Worm (Caenorhabditis elegans) whole organism, L2 larva: ENCODE results near the gene srbc-71.

Experiments used
- F13H6.1 ChIP-seq: sonication (generic microtip); optimal IDR thresholded peaks from 2 replicates; lab custom pipeline; 2016; ENCODE audit warnings: missing genetic modification characterization, missing compliant biosample characterization
- Y55F3AM.14 ChIP-seq: fragments of 200-800 bp; sonication (Bioruptor generic); optimal IDR thresholded peaks from 2 replicates; lab custom pipeline; 2018; ENCODE audit warnings: mild to moderate bottlenecking, missing genetic modification characterization, missing compliant biosample characterization
- aly-2 ChIP-seq: fragments of 150-350 bp; optimal IDR thresholded peaks from 2 replicates; lab custom pipeline; 2014; ENCODE audit warnings: missing biosample characterization, missing genetic modification characterization
- blmp-1 ChIP-seq: sonication (generic microtip); optimal IDR thresholded peaks from 2 replicates; lab custom pipeline; 2017; ENCODE audit warnings: missing genetic modification characterization, mild to moderate bottlenecking, missing compliant biosample characterization, antibody characterized with exemption, moderate library complexity; ENCODE audit not compliant: insufficient read depth
- ceh-82 ChIP-seq: fragments of 150-350 bp; optimal IDR thresholded peaks from 2 replicates; lab custom pipeline; 2014; ENCODE audit warnings: missing biosample characterization, missing genetic modification characterization
- fos-1 ChIP-seq: fragments of 150-350 bp; optimal IDR thresholded peaks from 2 replicates; lab custom pipeline; 2014; ENCODE audit warnings: missing biosample characterization, missing genetic modification characterization
- nhr-129 ChIP-seq: fragments of 150-350 bp; optimal IDR thresholded peaks from 2 replicates; lab custom pipeline; 2014; ENCODE audit warnings: missing biosample characterization, missing genetic modification characterization
- nhr-237 ChIP-seq: fragments of 150-350 bp; optimal IDR thresholded peaks from 2 replicates; lab custom pipeline; 2014; ENCODE audit warnings: missing biosample characterization, missing genetic modification characterization
- peb-1 ChIP-seq: fragments of 150-350 bp; optimal IDR thresholded peaks from 2 replicates; lab custom pipeline; 2014; ENCODE audit warnings: missing biosample characterization, missing genetic modification characterization
- zag-1 ChIP-seq: fragments of 150-350 bp; optimal IDR thresholded peaks from 2 replicates; lab custom pipeline; 2014; ENCODE audit warnings: missing biosample characterization, missing genetic modification characterization

DNA sequence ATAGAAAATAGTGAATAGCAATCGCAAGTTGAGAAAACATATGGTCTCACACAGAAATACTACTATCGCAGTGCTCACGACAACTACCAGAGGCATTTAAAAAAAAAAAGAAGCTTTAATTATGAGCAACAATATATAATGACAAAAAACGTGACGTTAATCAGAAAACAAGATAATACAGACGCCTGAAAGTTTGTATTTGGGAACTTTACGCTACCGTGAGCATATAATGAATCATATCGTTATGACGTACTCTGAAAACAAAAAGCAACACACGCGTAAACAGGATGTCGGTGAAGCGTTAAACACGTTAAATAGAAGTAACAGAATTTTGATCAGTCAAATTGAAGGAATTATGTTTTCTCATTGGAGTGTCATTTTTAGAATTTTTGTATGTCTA is at the start of gene srbc-71:
- TF ChIP-seq blmp-1 (tag; lab: Kevin White, UChicago) (no peak), aly-2 (tag; lab: Kevin White, UChicago) (no peak), nhr-237 (tag; lab: Kevin White, UChicago) (no peak), nhr-129 (tag; lab: Kevin White, UChicago) (no peak), Y55F3AM.14 (GFP tag; lab: Kevin White, UChicago) (no peak), ceh-82 (no peak), zag-1 (tag; lab: Kevin White, UChicago) (no peak), peb-1 (tag; lab: Kevin White, UChicago) (no peak), fos-1 (tag; lab: Kevin White, UChicago) (no peak), F13H6.1 (tag; lab: Kevin White, UChicago) (no peak)
